Worm (Caenorhabditis elegans): ENCODE measurements around the gene famh-136.

famh-136 gene

DNA sequence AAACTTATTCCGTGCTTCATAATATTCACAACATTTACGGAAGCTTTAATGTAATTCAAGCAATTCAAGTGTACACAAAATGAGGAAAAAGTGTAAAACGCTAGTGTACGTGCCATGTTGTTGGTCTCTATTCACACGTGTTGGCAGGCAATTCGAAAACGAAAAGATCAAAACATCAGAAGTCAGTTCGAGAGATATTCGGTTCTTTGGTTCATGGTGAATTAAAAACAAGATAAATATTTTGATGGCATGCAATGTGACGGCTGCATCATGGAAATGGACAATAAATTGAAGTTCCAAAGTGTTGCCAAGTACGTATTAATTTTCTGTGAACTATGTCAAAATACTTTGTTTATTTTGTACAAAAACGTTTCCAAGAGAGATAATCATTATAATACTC is 34.5 kb downstream of the famh-136 start (continued):
- TF ChIP-seq T26A8.4 (GFP tag; IDR thresholded peaks at IDR 0.05) (no peak), ceh-62 (tag; optimal IDR thresholded peaks at IDR 0.05) (no peak), lin-39 (tag; optimal IDR thresholded peaks at IDR 0.05) (no peak), pha-4 (GFP tag; IDR thresholded peaks at IDR 0.05) (no peak), pha-4 (tag; optimal IDR thresholded peaks at IDR 0.05) (no peak), nhr-11 (tag; optimal IDR thresholded peaks at IDR 0.05) (peak; percentile 1), ztf-7 (tag; optimal IDR thresholded peaks at IDR 0.05) (no peak), hlh-11 (tag; optimal IDR thresholded peaks at IDR 0.05) (no peak), nhr-41 (GFP tag; IDR thresholded peaks at IDR 0.05) (no peak), hmg-1.1 (GFP tag; IDR thresholded peaks at IDR 0.05) (no peak), nhr-42 (GFP tag; IDR thresholded peaks at IDR 0.05) (no peak), ama-1 (optimal IDR thresholded peaks at IDR 0.05) (no peak), lim-7 (GFP tag; IDR thresholded peaks at IDR 0.05) (no peak), ceh-28 (tag; optimal IDR thresholded peaks at IDR 0.05) (no peak), nhr-6 (tag; optimal IDR thresholded peaks at IDR 0.05) (no peak), unc-62 (GFP tag; optimal IDR thresholded peaks at IDR 0.05 in 1 of 2) (peak in 1 of 2 experiments; percentile 64), unc-62 (tag; optimal IDR thresholded peaks at IDR 0.05) (no peak), lsy-2 (tag; optimal IDR thresholded peaks at IDR 0.05) (peak in 1 of 2 experiments; percentile 13), ceh-20 (GFP tag; IDR thresholded peaks at IDR 0.05) (no peak), ctbp-1 (GFP tag; IDR thresholded peaks at IDR 0.05) (no peak), R02D3.7 (tag; optimal IDR thresholded peaks at IDR 0.05) (no peak)

DNA sequence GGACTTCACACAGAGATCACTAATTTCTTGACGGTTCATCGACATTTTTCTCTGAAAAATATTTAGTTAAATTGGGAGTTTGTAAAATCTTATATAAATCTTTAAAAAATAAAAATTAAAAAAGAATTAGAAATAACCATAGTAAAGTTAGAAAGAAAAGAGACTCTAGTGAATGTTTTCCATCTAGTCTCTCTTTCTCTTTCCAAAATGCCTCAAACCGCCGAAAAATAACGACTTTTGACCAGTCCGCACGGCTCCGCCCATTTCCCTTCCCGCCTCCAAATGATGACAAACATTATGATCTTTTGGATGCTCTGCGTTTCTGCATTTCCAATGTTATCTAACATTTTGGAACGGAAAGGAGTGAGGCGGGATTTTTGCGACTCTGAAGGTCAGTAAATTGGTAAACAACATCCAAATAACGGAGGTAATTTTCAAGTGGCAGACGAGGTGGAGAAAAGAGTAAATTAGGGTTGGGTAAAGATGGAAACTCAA is 35.7 kb downstream of the famh-136 start, which contains the start of gene glb-1:
Gene glb-1, minus strand, starts transcription at position 51 of the 495 bp plus-strand sequence.
- TF ChIP-seq fkh-10 (GFP tag; optimal IDR thresholded peaks at IDR 0.05) (no peak), aha-1 (tag) (peak; percentile 29)

DNA sequence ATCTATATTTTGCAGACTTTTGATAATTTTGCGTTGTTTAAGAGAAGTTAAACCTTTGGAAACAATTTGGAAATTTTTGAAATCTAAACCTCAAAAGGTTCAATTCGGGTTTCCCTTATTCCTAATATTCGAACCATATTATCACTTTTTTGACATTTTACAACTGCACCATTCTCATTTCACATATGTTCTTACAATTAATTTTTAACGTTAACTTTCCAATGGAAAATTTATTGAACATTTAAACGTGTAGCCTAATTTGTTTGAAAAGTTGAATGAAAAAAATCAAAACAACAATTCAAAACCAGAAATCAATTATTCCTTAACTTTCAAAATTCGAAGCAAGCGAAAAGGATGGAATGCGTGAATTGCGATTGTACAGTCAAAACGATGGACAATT is 36.4 kb downstream of the famh-136 start, which contains the start of gene ZK637.12:
Gene ZK637.12, plus strand, starts transcription at position 301 of the 400 bp plus-strand sequence.
- TF ChIP-seq unc-62 (GFP tag; optimal IDR thresholded peaks at IDR 0.05 in 1 of 2) (no peak), unc-62 (tag; optimal IDR thresholded peaks at IDR 0.05) (no peak), daf-8 (GFP tag; IDR thresholded peaks at IDR 0.05) (no peak), zip-2 (tag; optimal IDR thresholded peaks at IDR 0.05) (no peak), jun-1 (tag; optimal IDR thresholded peaks at IDR 0.05) (no peak), egl-27 (tag; optimal IDR thresholded peaks at IDR 0.05) (no peak), F10B5.3 (tag; optimal IDR thresholded peaks at IDR 0.05) (no peak), ceh-82 (tag; optimal IDR thresholded peaks at IDR 0.05) (no peak), F44E2.7 (GFP tag; IDR thresholded peaks at IDR 0.05) (no peak), sdz-12 (GFP tag; optimal IDR thresholded peaks at IDR 0.05) (no peak), ceh-28 (tag; optimal IDR thresholded peaks at IDR 0.05) (no peak), dmd-9 (GFP tag; IDR thresholded peaks at IDR 0.05) (no peak), ZK546.5 (tag; optimal IDR thresholded peaks at IDR 0.05) (no peak), mdl-1 (tag; optimal IDR thresholded peaks at IDR 0.05) (no peak), snpc-4 (tag; optimal IDR thresholded peaks at IDR 0.05) (no peak), lin-29 (GFP tag; IDR thresholded peaks at IDR 0.05) (no peak), saeg-2 (GFP tag; IDR thresholded peaks at IDR 0.05) (no peak), nhr-48 (tag; optimal IDR thresholded peaks at IDR 0.05) (no peak), nhr-25 (tag; optimal IDR thresholded peaks at IDR 0.05; ENCODE audit: borderline replicate concordance, insufficient read depth) (no peak), skn-1 (tag; optimal IDR thresholded peaks at IDR 0.05) (no peak), aha-1 (tag) (no peak)

Data from whole organism, L4 larva.